Worm (Caenorhabditis elegans): ENCODE measurements around the gene ztf-9.

The ztf-9 gene

DNA sequence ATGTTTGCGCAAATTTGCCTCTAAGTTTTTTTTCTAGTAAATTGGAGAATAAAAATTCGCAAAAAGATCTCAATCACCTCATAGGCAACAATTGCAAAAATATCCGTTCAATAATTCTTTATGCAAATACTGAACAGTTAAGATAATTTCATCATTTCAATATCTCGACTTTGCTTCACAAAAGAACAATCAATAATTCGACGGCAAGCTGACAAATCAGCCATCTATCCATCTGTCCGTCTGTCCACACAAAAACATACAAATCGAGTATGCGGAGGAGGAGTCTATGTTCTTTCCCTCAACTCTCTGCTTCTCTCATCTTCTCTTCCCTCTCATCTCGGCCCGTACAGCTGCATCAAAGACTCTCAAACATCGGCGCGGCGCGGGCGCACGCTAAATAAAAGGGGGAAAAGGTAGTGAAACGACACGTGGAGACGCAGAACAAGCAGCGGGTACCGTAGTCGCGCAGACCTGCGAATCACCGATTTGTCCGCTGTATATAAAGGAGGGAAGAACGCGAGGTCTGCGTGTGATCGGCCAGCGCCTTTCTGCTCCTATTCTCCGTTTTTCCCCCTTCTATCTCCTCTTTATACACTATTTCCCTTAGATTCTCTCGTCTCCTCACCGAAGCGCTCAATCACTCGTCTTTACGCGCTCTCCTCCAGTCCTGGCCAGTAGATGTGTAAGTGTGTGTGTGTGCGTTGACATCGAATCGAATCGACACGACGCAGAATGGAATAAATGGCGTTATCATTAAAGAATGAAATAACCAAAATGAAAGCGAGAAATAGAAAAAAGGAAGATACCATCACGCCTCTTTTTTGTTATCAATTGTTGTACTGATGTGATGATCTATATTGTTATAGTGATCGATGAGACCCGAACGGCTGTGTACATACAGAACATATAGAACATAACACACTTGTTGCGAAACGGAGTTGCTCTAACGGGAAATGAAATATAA lies 39.1 kb upstream of the ztf-9 start (continued):
- TF ChIP-seq mec-3 (tag; optimal IDR thresholded peaks at IDR 0.05; ENCODE audit: borderline replicate concordance) (peak; percentile 38), hlh-6 (tag; optimal IDR thresholded peaks at IDR 0.05) (peak; percentile 60), tbx-7 (tag; optimal IDR thresholded peaks at IDR 0.05) (peak; percentile 38), pag-3 (tag; optimal IDR thresholded peaks at IDR 0.05; ENCODE audit: borderline replicate concordance) (peak; percentile 55), unc-3 (GFP tag; conservative IDR thresholded peaks at IDR 0.05) (no peak), unc-3 (tag; optimal IDR thresholded peaks at IDR 0.05) (peak; percentile 50), fkh-6 (tag; optimal IDR thresholded peaks at IDR 0.05) (no peak), pha-2 (tag; optimal IDR thresholded peaks at IDR 0.05) (peak; percentile 73), npax-4 (tag; optimal IDR thresholded peaks at IDR 0.05) (peak; percentile 3), ceh-14 (tag; optimal IDR thresholded peaks at IDR 0.05) (peak; percentile 59), pha-4 (tag; optimal IDR thresholded peaks at IDR 0.05) (no peak), nhr-232 (tag; optimal IDR thresholded peaks at IDR 0.05) (peak; percentile 33), ama-1 (optimal IDR thresholded peaks at IDR 0.05) (peak; percentile 91), eyg-1 (tag; optimal IDR thresholded peaks at IDR 0.05) (peak; percentile 72)

DNA sequence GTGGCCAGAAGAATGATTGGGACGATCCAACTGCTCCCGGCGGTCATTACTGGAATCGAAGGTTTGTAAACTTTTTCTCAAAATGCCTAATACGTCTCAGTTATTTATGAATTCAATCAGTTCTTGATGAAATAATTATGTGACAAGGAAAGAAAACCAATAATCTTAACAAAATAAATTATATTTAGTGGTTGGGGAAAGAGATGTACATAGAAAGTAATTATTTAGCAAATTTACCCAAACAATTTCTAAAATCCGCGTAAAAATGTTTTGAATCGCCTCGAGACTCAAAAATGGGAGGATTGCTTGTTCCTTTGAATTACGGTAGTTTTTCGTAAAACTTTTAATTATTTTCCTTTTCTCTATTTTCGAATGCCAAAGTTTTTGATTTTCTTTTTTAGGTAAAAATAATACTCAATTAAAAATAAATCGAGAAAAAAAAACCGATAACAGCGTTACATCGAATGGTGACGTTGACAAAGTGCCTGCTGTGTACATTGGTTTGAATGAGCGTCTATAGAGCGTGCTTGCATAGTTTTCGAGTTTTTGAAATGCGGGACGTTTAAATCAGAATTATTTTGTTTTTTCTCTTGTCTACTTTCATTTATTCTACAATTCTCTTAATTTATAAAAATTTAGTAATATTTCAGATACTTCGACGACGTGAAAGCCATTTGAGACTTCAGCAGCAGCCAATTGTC lies 37.7 kb upstream of the ztf-9 start, which contains the start of the genes aagr-3 and drap-1:
aagr-3 (minus strand) TSS at position 51 of the 701 bp plus-strand sequence.
drap-1 (plus strand) TSS at position 645 of the 701 bp plus-strand sequence.
- no peak for TF ChIP-seq rnt-1 (tag; optimal IDR thresholded peaks at IDR 0.05)
- no peak for TF ChIP-seq unc-42 (tag; optimal IDR thresholded peaks at IDR 0.05)
- peak; percentile 2 for TF ChIP-seq ceh-31 (tag; optimal IDR thresholded peaks at IDR 0.05)
- TF ChIP-seq nfya-1 (tag; optimal IDR thresholded peaks at IDR 0.05): peak; percentile 45
- TF ChIP-seq elt-2 (tag; optimal IDR thresholded peaks at IDR 0.05): peak; percentile 14

DNA sequence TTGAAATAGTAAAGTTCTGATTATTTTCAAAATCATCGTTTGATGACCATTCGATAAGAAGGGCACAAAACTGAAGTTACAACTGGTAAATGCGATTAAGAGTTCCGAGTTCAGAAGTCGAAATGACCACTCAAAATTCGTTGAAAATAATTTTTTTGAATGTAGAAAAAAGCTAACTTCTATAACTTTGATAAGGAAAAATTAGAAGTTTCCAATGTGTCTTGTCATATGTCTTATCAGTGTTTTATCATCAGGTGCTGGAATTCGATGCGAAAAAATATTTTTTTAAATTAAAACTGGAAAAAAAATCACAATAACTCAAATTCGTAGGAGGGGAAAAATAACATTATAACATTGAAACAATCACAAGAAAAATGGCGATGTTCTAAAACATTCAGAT lies 33.8 kb upstream of the ztf-9 start:
- TF ChIP-seq dmd-4 (tag; optimal IDR thresholded peaks at IDR 0.05; ENCODE audit: borderline replicate concordance) (no peak), fkh-10 (GFP tag; optimal IDR thresholded peaks at IDR 0.05) (no peak), ceh-14 (tag; optimal IDR thresholded peaks at IDR 0.05) (no peak), K02D7.2 (tag; optimal IDR thresholded peaks at IDR 0.05) (no peak), lin-11 (tag; optimal IDR thresholded peaks at IDR 0.05) (no peak), madf-2 (tag; optimal IDR thresholded peaks at IDR 0.05) (no peak), ceh-22 (tag; optimal IDR thresholded peaks at IDR 0.05) (no peak), ceh-24 (tag; optimal IDR thresholded peaks at IDR 0.05) (no peak), ceh-6 (GFP tag; optimal IDR thresholded peaks at IDR 0.05) (no peak), ama-1 (optimal IDR thresholded peaks at IDR 0.05) (no peak), ceh-45 (GFP tag; IDR thresholded peaks at IDR 0.05) (no peak), ceh-34 (tag; optimal IDR thresholded peaks at IDR 0.05) (no peak), ceh-18 (tag; optimal IDR thresholded peaks at IDR 0.05) (no peak), ztf-16 (tag; optimal IDR thresholded peaks at IDR 0.05) (no peak), elt-4 (tag; optimal IDR thresholded peaks at IDR 0.05) (no peak), fkh-6 (tag; optimal IDR thresholded peaks at IDR 0.05) (no peak)

DNA sequence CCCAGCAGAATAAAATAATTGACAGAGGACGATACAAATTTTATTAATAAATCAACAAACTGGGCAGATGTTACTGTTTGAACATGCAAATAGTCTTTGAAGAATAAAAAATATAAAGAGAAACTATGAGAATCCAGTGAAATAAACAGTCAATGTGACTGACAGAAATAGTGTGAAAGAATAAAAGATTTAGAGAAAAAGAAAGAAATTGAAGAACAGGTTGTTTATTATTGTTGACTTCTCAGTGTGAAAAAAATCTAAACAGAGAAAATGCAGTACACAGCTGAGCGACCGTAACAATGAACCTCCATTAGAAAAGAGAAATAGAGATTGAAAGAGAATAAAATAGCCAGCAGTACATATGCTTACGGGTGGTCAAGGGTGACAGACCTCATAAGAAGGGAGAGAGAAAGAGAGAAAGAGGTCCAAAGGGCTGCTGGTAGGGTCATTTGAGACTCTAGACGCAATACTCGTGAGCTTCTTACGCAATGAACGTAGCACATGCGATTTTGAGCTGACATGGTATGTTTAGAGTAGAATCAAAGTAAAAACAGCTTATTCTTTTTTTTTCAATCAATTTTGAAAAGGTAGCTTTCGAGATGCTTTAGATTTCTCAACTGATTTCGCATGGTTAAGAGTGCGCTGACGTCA lies 32.2 kb upstream of the ztf-9 start, which contains the start of gene slcr-46.3:
slcr-46.3 (minus strand) TSS at position 86 of the 651 bp plus-strand sequence.
- TF ChIP-seq hlh-15 (tag; optimal IDR thresholded peaks at IDR 0.05): no peak
- no peak for TF ChIP-seq ceh-9 (tag; optimal IDR thresholded peaks at IDR 0.05)
- TF ChIP-seq pax-1 (tag; optimal IDR thresholded peaks at IDR 0.05): peak; percentile 77
- peak; percentile 50 for TF ChIP-seq ceh-34 (tag; optimal IDR thresholded peaks at IDR 0.05)
- peak; percentile 36 for TF ChIP-seq ref-2 (tag; optimal IDR thresholded peaks at IDR 0.05)
- TF ChIP-seq pat-9 (tag; optimal IDR thresholded peaks at IDR 0.05): no peak
- TF ChIP-seq gmeb-2 (tag; optimal IDR thresholded peaks at IDR 0.05): no peak
- no peak for TF ChIP-seq ceh-45 (GFP tag; IDR thresholded peaks at IDR 0.05)
- no peak for TF ChIP-seq pha-4 (tag; optimal IDR thresholded peaks at IDR 0.05)
- no peak for TF ChIP-seq nhr-11 (tag; optimal IDR thresholded peaks at IDR 0.05)
- no peak for TF ChIP-seq ceh-48 (tag; optimal IDR thresholded peaks at IDR 0.05)
- TF ChIP-seq C38D4.7 (GFP tag; optimal IDR thresholded peaks at IDR 0.05): no peak
- TF ChIP-seq ceh-31 (tag; optimal IDR thresholded peaks at IDR 0.05): no peak
- TF ChIP-seq nhr-232 (tag; optimal IDR thresholded peaks at IDR 0.05): no peak
- no peak for TF ChIP-seq zip-5 (tag; optimal IDR thresholded peaks at IDR 0.05)
- TF ChIP-seq ztf-16 (tag; optimal IDR thresholded peaks at IDR 0.05): no peak
- no peak for TF ChIP-seq ceh-2 (tag; optimal IDR thresholded peaks at IDR 0.05)
- no peak for TF ChIP-seq dve-1 (tag; optimal IDR thresholded peaks at IDR 0.05)
- no peak for TF ChIP-seq tbx-7 (tag; optimal IDR thresholded peaks at IDR 0.05)
- no peak for TF ChIP-seq ceh-14 (tag; optimal IDR thresholded peaks at IDR 0.05)

All from whole organism, late embryonic.